Fruit fly (Drosophila melanogaster) whole organism, embryonic: Measurements from ENCODE around the gene CG33124.

Experiments used
- Abd-B ChIP-seq: fragments of 200-800 bp; sonication (Bioruptor generic); optimal IDR thresholded peaks from 2 replicates; lab custom pipeline; 2018; ENCODE audit warnings: missing biosample characterization, mild to moderate bottlenecking, missing genetic modification characterization, moderate library complexity
- C15 ChIP-seq: fragments of 200-800 bp; sonication (Bioruptor generic); IDR thresholded peaks from 3 replicates; pipeline ENCODE4 v1.3.6; 2022; ENCODE audit warnings: missing biosample characterization, missing genetic modification characterization
- CG10366 ChIP-seq: fragments of 200-800 bp; sonication (Bioruptor generic); IDR thresholded peaks from 2 replicates; pipeline ENCODE4 v1.3.6; 2022; ENCODE audit warnings: missing biosample characterization, missing genetic modification characterization
- CG11723 ChIP-seq: fragments of 200-800 bp; sonication (Bioruptor generic); optimal IDR thresholded peaks from 2 replicates; lab custom pipeline; 2017; ENCODE audit warnings: missing biosample characterization, mild to moderate bottlenecking, missing genetic modification characterization
- CG14441 ChIP-seq: fragments of 200-800 bp; sonication (Bioruptor generic); IDR thresholded peaks from 2 replicates; pipeline ENCODE4 v1.3.6; 2022; ENCODE audit warnings: missing biosample characterization, missing genetic modification characterization
- CG1529 ChIP-seq: fragments of 200-800 bp; sonication (Bioruptor generic); optimal IDR thresholded peaks from 3 replicates; lab custom pipeline; 2018; ENCODE audit warnings: missing biosample characterization, missing genetic modification characterization
- CG15696 ChIP-seq: fragments of 200-800 bp; sonication (Bioruptor generic); optimal IDR thresholded peaks from 2 replicates; lab custom pipeline; 2019; ENCODE audit warnings: missing biosample characterization, mild to moderate bottlenecking, missing genetic modification characterization, moderate library complexity
- CG17568 ChIP-seq: fragments of 200-800 bp; sonication (Bioruptor generic); optimal IDR thresholded peaks from 2 replicates; lab custom pipeline; 2018; ENCODE audit warnings: missing biosample characterization, mild to moderate bottlenecking, missing genetic modification characterization, moderate library complexity
- CG17612 ChIP-seq: fragments of 200-800 bp; sonication (Bioruptor generic); IDR thresholded peaks from 2 replicates; pipeline ENCODE4 v1.3.6; 2022; ENCODE audit warnings: missing biosample characterization, missing genetic modification characterization
- CG17829 ChIP-seq: fragments of 200-800 bp; optimal IDR thresholded peaks from 2 replicates; lab custom pipeline; 2019; ENCODE audit warnings: missing biosample characterization, mild to moderate bottlenecking, missing genetic modification characterization, moderate library complexity
- CG2712 ChIP-seq: fragments of 200-800 bp; optimal IDR thresholded peaks from 3 replicates; lab custom pipeline; 2019; ENCODE audit warnings: missing biosample characterization, mild to moderate bottlenecking, missing genetic modification characterization, moderate library complexity
- CG30431 ChIP-seq: fragments of 200-800 bp; sonication (Bioruptor generic); optimal IDR thresholded peaks from 2 replicates; lab custom pipeline; 2017; ENCODE audit warnings: missing biosample characterization, missing genetic modification characterization
- CG32772 ChIP-seq: fragments of 200-800 bp; sonication (Bioruptor generic); IDR thresholded peaks from 2 replicates; pipeline ENCODE4 v1.3.6; 2022; ENCODE audit warnings: missing biosample characterization, missing genetic modification characterization
- CG3407 ChIP-seq: fragments of 200-800 bp; sonication (Bioruptor generic); optimal IDR thresholded peaks from 2 replicates; lab custom pipeline; 2018; ENCODE audit warnings: missing biosample characterization, mild to moderate bottlenecking, missing genetic modification characterization
- CG3847 ChIP-seq: fragments of 200-800 bp; sonication (Bioruptor generic); IDR thresholded peaks from 2 replicates; pipeline ENCODE4 v1.3.6; 2022; ENCODE audit warnings: missing biosample characterization, missing genetic modification characterization
- CG4730 ChIP-seq: fragments of 200-800 bp; sonication (Bioruptor generic); IDR thresholded peaks from 2 replicates; pipeline ENCODE4 v1.3.6; 2022; ENCODE audit warnings: missing biosample characterization, missing genetic modification characterization
- CG6683 ChIP-seq: fragments of 200-800 bp; sonication (Bioruptor generic); optimal IDR thresholded peaks from 2 replicates; lab custom pipeline; 2017; ENCODE audit warnings: missing biosample characterization, mild to moderate bottlenecking, missing genetic modification characterization, missing genetic modification reagents
- CG8281 ChIP-seq: fragments of 200-800 bp; sonication (Bioruptor generic); optimal IDR thresholded peaks from 2 replicates; lab custom pipeline; 2018; ENCODE audit warnings: missing biosample characterization, mild to moderate bottlenecking, missing genetic modification characterization, moderate library complexity
- CG9215 ChIP-seq: fragments of 200-800 bp; sonication (Bioruptor generic); IDR thresholded peaks from 2 replicates; pipeline ENCODE4 v1.3.6; 2022; ENCODE audit warnings: missing biosample characterization, missing genetic modification characterization
- Gug ChIP-seq: fragments of 200-800 bp; sonication (Bioruptor generic); IDR thresholded peaks from 4 replicates; pipeline ENCODE4 v1.3.6; 2022; ENCODE audit warnings: missing biosample characterization, missing genetic modification characterization
- HLH54F ChIP-seq: fragments of 200-800 bp; sonication (Bioruptor generic); optimal IDR thresholded peaks from 3 replicates; lab custom pipeline; 2016; ENCODE audit warnings: missing biosample characterization, missing genetic modification characterization
- Hr78 ChIP-seq, 2 experiments: fragments of 200-800 bp in 1 of 2; fragments of >200 bp in 1 of 2; sonication (Bioruptor generic) in 1 of 2; optimal IDR thresholded peaks; 2 replicates each; lab custom pipeline; 2017 to 2019; ENCODE audit warnings: missing biosample characterization in 2 of 2, missing genetic modification characterization in 2 of 2, mild to moderate bottlenecking in 1 of 2, moderate library complexity in 1 of 2
- Jarid2 ChIP-seq: fragments of 200-800 bp; sonication (Bioruptor generic); optimal IDR thresholded peaks from 3 replicates; lab custom pipeline; 2017; ENCODE audit warnings: mild to moderate bottlenecking, missing biosample characterization, missing genetic modification reagents, missing genetic modification characterization
- Lpt ChIP-seq: fragments of >200 bp; optimal IDR thresholded peaks from 2 replicates; lab custom pipeline; 2018; ENCODE audit warnings: missing biosample characterization, missing genetic modification characterization
- Mes4 ChIP-seq: fragments of 200-800 bp; sonication (Bioruptor generic); optimal IDR thresholded peaks from 2 replicates; lab custom pipeline; 2016; ENCODE audit warnings: missing biosample characterization, missing genetic modification characterization
- Spps ChIP-seq: fragments of 200-800 bp; sonication (Bioruptor generic); optimal IDR thresholded peaks from 2 replicates; lab custom pipeline; 2018; ENCODE audit warnings: missing biosample characterization, mild to moderate bottlenecking, missing genetic modification characterization
- Sry-β ChIP-seq: fragments of 200-800 bp; sonication (Bioruptor generic); optimal IDR thresholded peaks from 2 replicates; lab custom pipeline; 2018; ENCODE audit warnings: missing biosample characterization, mild to moderate bottlenecking, missing genetic modification characterization, moderate library complexity
- Tbp ChIP-seq: fragments of >200 bp; optimal IDR thresholded peaks from 2 replicates; lab custom pipeline; 2018; ENCODE audit warnings: missing biosample characterization, missing genetic modification characterization
- Xrp1 ChIP-seq: fragments of 200-800 bp; sonication (Bioruptor generic); IDR thresholded peaks from 2 replicates; pipeline ENCODE4 v1.3.6; 2022; ENCODE audit warnings: missing biosample characterization, missing genetic modification characterization
- ase ChIP-seq: fragments of 200-800 bp; sonication (Bioruptor generic); IDR thresholded peaks from 3 replicates; pipeline ENCODE4 v1.3.6; 2022; ENCODE audit warnings: missing biosample characterization, missing genetic modification characterization
- cad ChIP-seq: fragments of >200 bp; optimal IDR thresholded peaks from 2 replicates; lab custom pipeline; 2017; ENCODE audit warnings: missing biosample characterization, missing genetic modification characterization
- chif ChIP-seq, 2 experiments: fragments of 200-800 bp; sonication (Bioruptor generic); optimal IDR thresholded peaks; 3 replicates each; lab custom pipeline; 2016; ENCODE audit warnings: missing biosample characterization in 2 of 2, missing genetic modification characterization in 2 of 2
- corto ChIP-seq: fragments of 200-800 bp; sonication (Bioruptor generic); optimal IDR thresholded peaks from 2 replicates; lab custom pipeline; 2016; ENCODE audit warnings: missing biosample characterization, mild to moderate bottlenecking, missing genetic modification characterization, moderate library complexity
- dan ChIP-seq: fragments of 200-800 bp; sonication (Bioruptor generic); IDR thresholded peaks from 2 replicates; pipeline ENCODE4 v1.3.6; 2022; ENCODE audit warnings: missing biosample characterization, missing genetic modification characterization
- danr ChIP-seq: fragments of 200-800 bp; sonication (Bioruptor generic); IDR thresholded peaks from 2 replicates; pipeline ENCODE4 v1.3.6; 2022; ENCODE audit warnings: missing biosample characterization, missing genetic modification characterization
- eyg ChIP-seq: fragments of 200-800 bp; sonication (Bioruptor generic); optimal IDR thresholded peaks from 3 replicates; lab custom pipeline; 2016; ENCODE audit warnings: missing biosample characterization, missing genetic modification characterization
- fd64A ChIP-seq: fragments of 200-800 bp; sonication (Bioruptor generic); optimal IDR thresholded peaks from 3 replicates; lab custom pipeline; 2018; ENCODE audit warnings: missing biosample characterization, mild to moderate bottlenecking, missing genetic modification characterization
- gsb ChIP-seq: fragments of 200-800 bp; sonication (Bioruptor generic); IDR thresholded peaks from 2 replicates; pipeline ENCODE4 v1.3.6; 2022; ENCODE audit warnings: missing biosample characterization, missing genetic modification characterization
- ham ChIP-seq: fragments of 200-800 bp; sonication (Bioruptor generic); IDR thresholded peaks from 2 replicates; pipeline ENCODE4 v1.3.6; 2022; ENCODE audit warnings: missing biosample characterization, missing genetic modification characterization
- insv ChIP-seq, 2 experiments: fragments of 200-800 bp; sonication (Bioruptor generic); optimal IDR thresholded peaks; 3 replicates each; lab custom pipeline; 2016 to 2018; ENCODE audit warnings: missing biosample characterization in 2 of 2, missing genetic modification characterization in 2 of 2
- kah ChIP-seq: fragments of 200-800 bp; sonication (Bioruptor generic); optimal IDR thresholded peaks from 2 replicates; lab custom pipeline; 2018; ENCODE audit warnings: missing biosample characterization, mild to moderate bottlenecking, missing genetic modification characterization
- ken ChIP-seq: fragments of 200-800 bp; sonication (Bioruptor generic); IDR thresholded peaks from 3 replicates; pipeline ENCODE4 v1.3.6; 2022; ENCODE audit warnings: missing biosample characterization, missing genetic modification characterization
- lilli ChIP-seq: fragments of 200-800 bp; sonication (Bioruptor generic); optimal IDR thresholded peaks from 3 replicates; lab custom pipeline; 2016; ENCODE audit warnings: missing biosample characterization, missing genetic modification characterization
- lola ChIP-seq, 3 experiments: fragments of >200 bp in 2 of 3; fragments of 200-800 bp in 1 of 3; sonication (Bioruptor generic) in 1 of 3; optimal IDR thresholded peaks; 2 replicates each; lab custom pipeline; 2017 to 2019; ENCODE audit warnings: missing biosample characterization in 3 of 3, missing genetic modification characterization in 3 of 3, mild to moderate bottlenecking in 1 of 3, moderate library complexity in 1 of 3
- mam ChIP-seq: fragments of 200-800 bp; sonication (Bioruptor generic); optimal IDR thresholded peaks from 3 replicates; lab custom pipeline; 2016; ENCODE audit warnings: missing biosample characterization, missing genetic modification characterization
- pros ChIP-seq: fragments of 200-800 bp; sonication (Bioruptor generic); optimal IDR thresholded peaks from 3 replicates; lab custom pipeline; 2019; ENCODE audit warnings: missing biosample characterization, mild to moderate bottlenecking, missing genetic modification characterization, moderate library complexity
- pzg ChIP-seq: fragments of 200-800 bp; sonication (Bioruptor generic); optimal IDR thresholded peaks from 3 replicates; lab custom pipeline; 2018; ENCODE audit warnings: missing biosample characterization, mild to moderate bottlenecking, missing genetic modification characterization, moderate library complexity
- sc ChIP-seq, 3 experiments: fragments of >200 bp in 2 of 3; fragments of 200-800 bp in 1 of 3; sonication (Bioruptor generic) in 1 of 3; optimal IDR thresholded peaks; 2 replicates in 2 of 3; 3 replicates in 1 of 3; lab custom pipeline; 2017; ENCODE audit warnings: mild to moderate bottlenecking in 1 of 3, missing biosample characterization in 1 of 3, missing genetic modification characterization in 1 of 3, missing genetic modification reagents in 1 of 3
- ssp ChIP-seq: fragments of 200-800 bp; sonication (Bioruptor generic); IDR thresholded peaks from 2 replicates; pipeline ENCODE4 v1.3.6; 2022; ENCODE audit warnings: missing biosample characterization, missing genetic modification characterization

The CG33124 gene

DNA sequence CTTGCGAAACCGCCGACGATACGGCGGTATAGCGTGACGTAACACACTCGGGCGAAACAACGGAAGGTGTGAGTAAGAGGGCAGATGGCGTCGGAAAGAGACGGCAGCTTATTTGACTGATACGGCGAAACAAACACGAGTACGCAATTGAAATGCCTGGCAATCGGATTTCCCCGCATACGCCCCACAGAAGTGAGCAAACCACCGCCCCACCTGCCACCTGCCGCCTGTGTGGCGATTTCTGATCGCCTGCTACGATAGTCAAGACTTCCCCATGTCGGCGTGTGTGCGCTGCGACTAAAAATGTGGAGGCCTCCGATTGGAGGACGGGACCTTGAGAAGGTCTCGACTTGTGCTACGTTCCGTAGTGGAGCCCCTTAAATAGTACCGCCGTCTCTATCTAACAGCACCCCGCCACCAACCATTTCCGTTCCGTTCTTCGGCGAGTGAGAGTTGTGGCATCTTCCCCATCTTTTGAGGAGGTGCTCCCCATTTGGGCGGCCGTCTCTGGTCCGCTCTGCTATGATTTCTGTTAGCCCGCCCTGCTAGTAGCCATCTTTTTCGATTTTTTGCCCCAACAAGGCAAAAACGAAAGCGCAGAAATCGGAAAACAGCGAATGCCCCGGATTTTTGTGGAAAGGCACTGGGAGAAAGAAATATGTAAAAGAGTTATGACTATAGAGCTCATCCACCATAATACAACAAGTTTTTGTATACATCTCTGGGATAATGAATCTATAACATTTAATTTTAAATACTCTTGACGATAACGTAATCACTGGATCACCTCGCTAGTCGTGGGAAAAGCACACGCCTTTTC lies 10.1 kb downstream of the CG33124 start (continued):
- peak; percentile 82 for TF ChIP-seq kah (GFP tag; lab: Kevin White, UChicago)
- TF ChIP-seq Xrp1, result no peak
- TF ChIP-seq ssp, result no peak
- TF ChIP-seq CG17568 (GFP tag; lab: Kevin White, UChicago), result peak; percentile 77
- peak; percentile 70 for TF ChIP-seq CG6683
- no peak for TF ChIP-seq CG10366 (GFP tag; lab: Robert Waterston, UW)
- no peak for TF ChIP-seq pzg (GFP tag; lab: Kevin White, UChicago)
- no peak for TF ChIP-seq CG14441 (GFP tag; lab: Robert Waterston, UW)
- peak; percentile 83 for TF ChIP-seq CG3407 (GFP tag; lab: Kevin White, UChicago)
- peak; percentile 74 for TF ChIP-seq fd64A (GFP tag; lab: Kevin White, UChicago)
- no peak for TF ChIP-seq CG17612 (GFP tag; lab: Robert Waterston, UW)
- TF ChIP-seq HLH54F (GFP tag; lab: Kevin White, UChicago), result peak; percentile 78
- no peak for TF ChIP-seq ken (GFP tag; lab: Robert Waterston, UW)
- TF ChIP-seq lilli, result peak; percentile 87
- peak; percentile 42 for TF ChIP-seq pros (GFP tag; lab: Kevin White, UChicago)
- TF ChIP-seq Mes4, result peak; percentile 85
- TF ChIP-seq sc (optimal IDR thresholded peaks at IDR 0.05; lab: Kevin White, UChicago), result no peak
- peak; percentile 83 for TF ChIP-seq sc (GFP tag; optimal IDR thresholded peaks at IDR 0.05; lab: Kevin White, UChicago)
- peak; percentile 85 for TF ChIP-seq CG1529 (GFP tag; lab: Kevin White, UChicago)
- TF ChIP-seq ham, result no peak
- no peak for TF ChIP-seq cad (GFP tag; lab: Kevin White, UChicago)
- peak; percentile 89 to 91 for TF ChIP-seq chif (GFP tag; optimal IDR thresholded peaks at IDR 0.05; lab: Kevin White, UChicago)
- TF ChIP-seq CG30431 (GFP tag; lab: Kevin White, UChicago), result peak; percentile 86
- no peak for TF ChIP-seq danr
- peak in 1 of 3 experiments; percentile 83 for TF ChIP-seq lola (GFP tag; optimal IDR thresholded peaks at IDR 0.05; lab: Kevin White, UChicago)
- TF ChIP-seq insv (GFP tag; optimal IDR thresholded peaks at IDR 0.05; lab: Kevin White, UChicago), result no peak
- TF ChIP-seq ase (GFP tag; lab: Robert Waterston, UW), result no peak
- peak; percentile 88 for TF ChIP-seq Gug (GFP tag; lab: Robert Waterston, UW)
- peak; percentile 84 for TF ChIP-seq CG17829 (tag; lab: Kevin White, UChicago)
- TF ChIP-seq C15, result no peak
- no peak for TF ChIP-seq CG9215 (GFP tag; lab: Robert Waterston, UW)
- TF ChIP-seq Tbp (GFP tag; lab: Kevin White, UChicago), result no peak
- peak; percentile 57 for TF ChIP-seq CG11723 (GFP tag; lab: Kevin White, UChicago)
- peak; percentile 56 for TF ChIP-seq CG8281 (tag; lab: Kevin White, UChicago)
- TF ChIP-seq CG32772, result no peak
- TF ChIP-seq Abd-B (GFP tag; lab: Kevin White, UChicago), result peak; percentile 80
- peak; percentile 38 for TF ChIP-seq Sry-β (GFP tag; lab: Kevin White, UChicago)
- no peak for TF ChIP-seq CG4730
- TF ChIP-seq corto (GFP tag; lab: Kevin White, UChicago), result peak; percentile 96
- no peak for TF ChIP-seq Lpt
- TF ChIP-seq Jarid2 (GFP tag; lab: Kevin White, UChicago), result peak; percentile 31
- TF ChIP-seq eyg (GFP tag; lab: Kevin White, UChicago), result peak; percentile 80
- peak; percentile 91 for TF ChIP-seq CG2712 (tag; lab: Kevin White, UChicago)
- no peak for TF ChIP-seq gsb (GFP tag; lab: Robert Waterston, UW)
- peak; percentile 85 for TF ChIP-seq mam (GFP tag; lab: Kevin White, UChicago)
- TF ChIP-seq CG3847, result no peak
- TF ChIP-seq dan (GFP tag; lab: Robert Waterston, UW), result no peak
- peak; percentile 82 for TF ChIP-seq Spps (tag; lab: Kevin White, UChicago)
- peak; percentile 25 for TF ChIP-seq CG15696 (tag; lab: Kevin White, UChicago)
- peak in 1 of 2 experiments; percentile 66 for TF ChIP-seq Hr78 (GFP tag; optimal IDR thresholded peaks at IDR 0.05; lab: Kevin White, UChicago)
